Worm (Caenorhabditis elegans) whole organism, L2 larva: ENCODE measurements around the gene cest-2.2.
A peak's percentile ranks its signal among the peaks of the same experiment; 100 is the strongest.

Source experiments
- C34F6.9 ChIP-seq: fragments of 150-350 bp; optimal IDR thresholded peaks from 2 replicates; lab custom pipeline; 2014; ENCODE audit warnings: missing biosample characterization, missing genetic modification characterization
- F13H6.1 ChIP-seq: sonication (generic microtip); optimal IDR thresholded peaks from 2 replicates; lab custom pipeline; 2016; ENCODE audit warnings: missing genetic modification characterization, missing compliant biosample characterization
- R02D3.7 ChIP-seq: fragments of 150-350 bp; optimal IDR thresholded peaks from 2 replicates; lab custom pipeline; 2014; ENCODE audit warnings: missing biosample characterization, missing genetic modification characterization
- Y55F3AM.14 ChIP-seq: fragments of 200-800 bp; sonication (Bioruptor generic); optimal IDR thresholded peaks from 2 replicates; lab custom pipeline; 2018; ENCODE audit warnings: mild to moderate bottlenecking, missing genetic modification characterization, missing compliant biosample characterization
- ZK546.5 ChIP-seq: sonication (generic microtip); optimal IDR thresholded peaks from 2 replicates; lab custom pipeline; 2017; ENCODE audit warnings: missing biosample characterization, missing genetic modification characterization
- alr-1 ChIP-seq: fragments of 150-350 bp; optimal IDR thresholded peaks from 2 replicates; lab custom pipeline; 2014; ENCODE audit warnings: missing biosample characterization, missing genetic modification characterization
- aly-2 ChIP-seq: fragments of 150-350 bp; optimal IDR thresholded peaks from 2 replicates; lab custom pipeline; 2014; ENCODE audit warnings: missing biosample characterization, missing genetic modification characterization
- ama-1 ChIP-seq: fragments of 150-350 bp; optimal IDR thresholded peaks from 2 replicates; lab custom pipeline; 2018; ENCODE audit warnings: inconsistent platforms
- blmp-1 ChIP-seq: sonication (generic microtip); optimal IDR thresholded peaks from 2 replicates; lab custom pipeline; 2017; ENCODE audit warnings: missing genetic modification characterization, mild to moderate bottlenecking, missing compliant biosample characterization, antibody characterized with exemption, moderate library complexity; ENCODE audit not compliant: insufficient read depth
- ceh-16 ChIP-seq: fragments of 150-350 bp; optimal IDR thresholded peaks from 2 replicates; lab custom pipeline; 2014; ENCODE audit warnings: missing biosample characterization, missing genetic modification characterization
- ceh-82 ChIP-seq: fragments of 150-350 bp; optimal IDR thresholded peaks from 2 replicates; lab custom pipeline; 2014; ENCODE audit warnings: missing biosample characterization, missing genetic modification characterization
- crh-2 ChIP-seq: sonication (generic microtip); optimal IDR thresholded peaks from 2 replicates; lab custom pipeline; 2017; ENCODE audit warnings: missing biosample characterization, missing genetic modification characterization
- dmd-4 ChIP-seq: sonication (generic microtip); optimal IDR thresholded peaks from 2 replicates; lab custom pipeline; 2017; ENCODE audit warnings: missing biosample characterization, missing genetic modification characterization
- egl-27 ChIP-seq: sonication (generic microtip); optimal IDR thresholded peaks from 3 replicates; lab custom pipeline; 2017; ENCODE audit warnings: missing biosample characterization, missing genetic modification reagents, missing genetic modification characterization
- elt-1 ChIP-seq: fragments of 150-350 bp; optimal IDR thresholded peaks from 2 replicates; lab custom pipeline; 2014; ENCODE audit warnings: missing biosample characterization, missing genetic modification characterization
- elt-3 ChIP-seq: sonication (generic microtip); optimal IDR thresholded peaks from 2 replicates; lab custom pipeline; 2017; ENCODE audit warnings: missing biosample characterization, missing genetic modification characterization
- fos-1 ChIP-seq: fragments of 150-350 bp; optimal IDR thresholded peaks from 2 replicates; lab custom pipeline; 2014; ENCODE audit warnings: missing biosample characterization, missing genetic modification characterization
- gmeb-1 ChIP-seq: fragments of 150-350 bp; optimal IDR thresholded peaks from 2 replicates; lab custom pipeline; 2014; ENCODE audit warnings: missing biosample characterization, missing genetic modification characterization
- lin-11 ChIP-seq: fragments of 150-350 bp; sonication (generic microtip); optimal IDR thresholded peaks from 2 replicates; lab custom pipeline; 2014; ENCODE audit warnings: missing biosample characterization, missing genetic modification characterization, inconsistent platforms, mixed read lengths
- lin-13 ChIP-seq: fragments of 150-350 bp; optimal IDR thresholded peaks from 2 replicates; lab custom pipeline; 2014; ENCODE audit warnings: missing biosample characterization, missing genetic modification reagents, missing genetic modification characterization
- lin-39 ChIP-seq: fragments of 150-350 bp; optimal IDR thresholded peaks from 2 replicates; lab custom pipeline; 2014; ENCODE audit warnings: missing biosample characterization, missing genetic modification reagents, missing genetic modification characterization
- lsy-2 ChIP-seq, 2 experiments: fragments of 150-350 bp in 1 of 2; sonication (generic microtip) in 1 of 2; optimal IDR thresholded peaks; 2 replicates each; lab custom pipeline; 2014 to 2017; ENCODE audit warnings: missing biosample characterization in 2 of 2, missing genetic modification characterization in 2 of 2
- mab-5 ChIP-seq: fragments of 150-350 bp; optimal IDR thresholded peaks from 2 replicates; lab custom pipeline; 2014; ENCODE audit warnings: missing biosample characterization, missing genetic modification characterization
- mbf-1 ChIP-seq: sonication (generic microtip); optimal IDR thresholded peaks from 2 replicates; lab custom pipeline; 2017; ENCODE audit warnings: missing biosample characterization, missing genetic modification characterization
- mdl-1 ChIP-seq, 2 experiments: fragments of 150-350 bp in 1 of 2; sonication (generic microtip) in 1 of 2; optimal IDR thresholded peaks; 2 replicates each; lab custom pipeline; 2017; ENCODE audit warnings: missing biosample characterization in 2 of 2, missing genetic modification characterization in 2 of 2
- nhr-10 ChIP-seq: sonication (generic microtip); optimal IDR thresholded peaks from 2 replicates; lab custom pipeline; 2017; ENCODE audit warnings: missing biosample characterization, missing genetic modification characterization
- nhr-11 ChIP-seq: fragments of 150-350 bp; optimal IDR thresholded peaks from 2 replicates; lab custom pipeline; 2014; ENCODE audit warnings: missing biosample characterization, missing genetic modification characterization
- nhr-12 ChIP-seq: fragments of 150-350 bp; optimal IDR thresholded peaks from 2 replicates; lab custom pipeline; 2014; ENCODE audit warnings: missing biosample characterization, missing genetic modification characterization
- nhr-129 ChIP-seq: fragments of 150-350 bp; optimal IDR thresholded peaks from 2 replicates; lab custom pipeline; 2014; ENCODE audit warnings: missing biosample characterization, missing genetic modification characterization
- nhr-21 ChIP-seq: fragments of 150-350 bp; optimal IDR thresholded peaks from 2 replicates; lab custom pipeline; 2014; ENCODE audit warnings: missing biosample characterization, missing genetic modification characterization
- nhr-23 ChIP-seq: fragments of 150-350 bp; optimal IDR thresholded peaks from 2 replicates; lab custom pipeline; 2014; ENCODE audit warnings: missing biosample characterization, missing genetic modification reagents, missing genetic modification characterization
- nhr-237 ChIP-seq: fragments of 150-350 bp; optimal IDR thresholded peaks from 2 replicates; lab custom pipeline; 2014; ENCODE audit warnings: missing biosample characterization, missing genetic modification characterization
- nhr-25 ChIP-seq: fragments of 150-350 bp; sonication (generic microtip); optimal IDR thresholded peaks from 3 replicates; lab custom pipeline; 2014; ENCODE audit warnings: missing biosample characterization, missing genetic modification characterization
- nhr-6 ChIP-seq: fragments of 150-350 bp; optimal IDR thresholded peaks from 2 replicates; lab custom pipeline; 2014; ENCODE audit warnings: missing biosample characterization, missing genetic modification characterization
- nhr-77 ChIP-seq: fragments of 150-350 bp; optimal IDR thresholded peaks from 2 replicates; lab custom pipeline; 2014; ENCODE audit warnings: missing biosample characterization, missing genetic modification characterization
- peb-1 ChIP-seq: fragments of 150-350 bp; optimal IDR thresholded peaks from 2 replicates; lab custom pipeline; 2014; ENCODE audit warnings: missing biosample characterization, missing genetic modification characterization
- sem-4 ChIP-seq: fragments of 150-350 bp; optimal IDR thresholded peaks from 2 replicates; lab custom pipeline; 2014; ENCODE audit warnings: missing biosample characterization, missing genetic modification reagents, missing genetic modification characterization
- skn-1 ChIP-seq: sonication (generic microtip); optimal IDR thresholded peaks from 2 replicates; lab custom pipeline; 2017; ENCODE audit warnings: missing biosample characterization, missing genetic modification characterization
- sma-3 ChIP-seq: sonication (generic microtip); optimal IDR thresholded peaks from 2 replicates; lab custom pipeline; 2016; ENCODE audit warnings: missing genetic modification reagents, missing genetic modification characterization, missing compliant biosample characterization
- sma-9 ChIP-seq, 2 experiments: fragments of 150-350 bp in 1 of 2; sonication (generic microtip) in 1 of 2; optimal IDR thresholded peaks; 2 replicates each; lab custom pipeline; 2014 to 2016; ENCODE audit warnings: missing genetic modification characterization in 2 of 2, mild to moderate bottlenecking in 1 of 2, missing biosample characterization in 1 of 2, missing compliant biosample characterization in 1 of 2, missing genetic modification reagents in 1 of 2, moderate library complexity in 1 of 2
- snpc-4 ChIP-seq: fragments of 150-350 bp; optimal IDR thresholded peaks from 2 replicates; lab custom pipeline; 2014; ENCODE audit warnings: missing biosample characterization, missing genetic modification characterization
- unc-39 ChIP-seq: fragments of 150-350 bp; optimal IDR thresholded peaks from 2 replicates; lab custom pipeline; 2014; ENCODE audit warnings: missing biosample characterization, missing genetic modification characterization
- unc-55 ChIP-seq: fragments of 150-350 bp; sonication (generic microtip); optimal IDR thresholded peaks from 3 replicates; lab custom pipeline; 2014; ENCODE audit warnings: missing biosample characterization, missing genetic modification reagents, missing genetic modification characterization
- unc-62 ChIP-seq: fragments of 150-350 bp; optimal IDR thresholded peaks from 2 replicates; lab custom pipeline; 2014; ENCODE audit warnings: missing biosample characterization, missing genetic modification reagents, missing genetic modification characterization
- zag-1 ChIP-seq: fragments of 150-350 bp; optimal IDR thresholded peaks from 2 replicates; lab custom pipeline; 2014; ENCODE audit warnings: missing biosample characterization, missing genetic modification characterization
- ztf-1 ChIP-seq: fragments of 200-800 bp; sonication (Bioruptor generic); conservative IDR thresholded peaks from 2 replicates; pipeline ENCODE4 v1.3.6; 2022; ENCODE audit warnings: missing genetic modification characterization, missing compliant biosample characterization
- ztf-11 ChIP-seq: sonication (generic microtip); optimal IDR thresholded peaks from 2 replicates; lab custom pipeline; 2017; ENCODE audit warnings: missing biosample characterization, missing genetic modification characterization
- ztf-4 ChIP-seq: fragments of 150-350 bp; optimal IDR thresholded peaks from 2 replicates; lab custom pipeline; 2014; ENCODE audit warnings: missing biosample characterization, missing genetic modification characterization

Gene cest-2.2

ce11 chrV:14200086-14200485 lies 24.9 kb upstream of the cest-2.2 start:
- TF ChIP-seq mab-5 (tag; lab: Kevin White, UChicago) (peak; percentile 66), ceh-16 (tag; lab: Kevin White, UChicago) (no peak), sem-4 (tag; lab: Kevin White, UChicago) (peak; percentile 81), lin-11 (tag; lab: Kevin White, UChicago) (peak; percentile 77), nhr-12 (peak; percentile 30), unc-62 (GFP tag; lab: Kevin White, UChicago) (peak; percentile 19), nhr-21 (tag; lab: Kevin White, UChicago) (peak; percentile 90), snpc-4 (tag; lab: Kevin White, UChicago) (peak; percentile 65), nhr-11 (tag; lab: Kevin White, UChicago) (peak; percentile 55), ztf-4 (tag; lab: Kevin White, UChicago) (peak; percentile 92), crh-2 (tag; lab: Kevin White, UChicago) (peak; percentile 94), dmd-4 (tag; lab: Kevin White, UChicago) (no peak), nhr-6 (tag; lab: Kevin White, UChicago) (no peak), skn-1 (tag; lab: Kevin White, UChicago) (peak; percentile 40), nhr-77 (tag; lab: Kevin White, UChicago) (peak; percentile 26), zag-1 (peak; percentile 95), mdl-1 (tag; optimal IDR thresholded peaks at IDR 0.05; lab: Kevin White, UChicago) (peak; percentile 79 to 86), C34F6.9 (peak; percentile 97), nhr-10 (peak; percentile 87), nhr-129 (tag; lab: Kevin White, UChicago) (peak; percentile 97), egl-27 (peak; percentile 90), peb-1 (no peak), ama-1 (peak; percentile 68), ZK546.5 (tag; lab: Kevin White, UChicago) (no peak), ztf-1 (no peak), unc-39 (no peak), gmeb-1 (tag; lab: Kevin White, UChicago) (peak; percentile 79), mbf-1 (no peak), Y55F3AM.14 (GFP tag; lab: Kevin White, UChicago) (peak; percentile 73), aly-2 (tag; lab: Kevin White, UChicago) (no peak), fos-1 (peak; percentile 91), F13H6.1 (peak; percentile 94), nhr-25 (tag; lab: Kevin White, UChicago) (peak; percentile 88), ceh-82 (tag; lab: Kevin White, UChicago) (peak; percentile 74), blmp-1 (peak; percentile 66), lin-13 (GFP tag; lab: Kevin White, UChicago) (peak; percentile 78), elt-1 (tag; lab: Kevin White, UChicago) (no peak), lin-39 (no peak), sma-3 (GFP tag; lab: Kevin White, UChicago) (peak; percentile 91), ztf-11 (tag; lab: Kevin White, UChicago) (no peak), alr-1 (tag; lab: Kevin White, UChicago) (no peak), R02D3.7 (no peak), lsy-2 (tag; optimal IDR thresholded peaks at IDR 0.05; lab: Kevin White, UChicago) (peak; percentile 74 to 90), unc-55 (GFP tag; lab: Kevin White, UChicago) (peak; percentile 97), nhr-23 (tag; lab: Kevin White, UChicago) (no peak), elt-3 (tag; lab: Kevin White, UChicago) (no peak), sma-9 (GFP tag; optimal IDR thresholded peaks at IDR 0.05; lab: Kevin White, UChicago) (peak; percentile 94), sma-9 (tag; optimal IDR thresholded peaks at IDR 0.05; lab: Kevin White, UChicago) (no peak), nhr-237 (no peak)
- TF ChIP-seq, all 48 proteins: peak for 31
